Worm (Caenorhabditis elegans) whole organism, L2 larva: Measurements from ENCODE around the gene snx-17.
A peak's percentile ranks its signal among the peaks of the same experiment; 100 is the strongest.

Source experiments
- C34F6.9 ChIP-seq: fragments of 150-350 bp; optimal IDR thresholded peaks from 2 replicates; lab custom pipeline; 2014; ENCODE audit warnings: missing biosample characterization, missing genetic modification characterization
- F13H6.1 ChIP-seq: sonication (generic microtip); optimal IDR thresholded peaks from 2 replicates; lab custom pipeline; 2016; ENCODE audit warnings: missing genetic modification characterization, missing compliant biosample characterization
- R02D3.7 ChIP-seq: fragments of 150-350 bp; optimal IDR thresholded peaks from 2 replicates; lab custom pipeline; 2014; ENCODE audit warnings: missing biosample characterization, missing genetic modification characterization
- ZK546.5 ChIP-seq: sonication (generic microtip); optimal IDR thresholded peaks from 2 replicates; lab custom pipeline; 2017; ENCODE audit warnings: missing biosample characterization, missing genetic modification characterization
- alr-1 ChIP-seq: fragments of 150-350 bp; optimal IDR thresholded peaks from 2 replicates; lab custom pipeline; 2014; ENCODE audit warnings: missing biosample characterization, missing genetic modification characterization
- aly-2 ChIP-seq: fragments of 150-350 bp; optimal IDR thresholded peaks from 2 replicates; lab custom pipeline; 2014; ENCODE audit warnings: missing biosample characterization, missing genetic modification characterization
- blmp-1 ChIP-seq: sonication (generic microtip); optimal IDR thresholded peaks from 2 replicates; lab custom pipeline; 2017; ENCODE audit warnings: missing genetic modification characterization, mild to moderate bottlenecking, missing compliant biosample characterization, antibody characterized with exemption, moderate library complexity; ENCODE audit not compliant: insufficient read depth
- ceh-16 ChIP-seq: fragments of 150-350 bp; optimal IDR thresholded peaks from 2 replicates; lab custom pipeline; 2014; ENCODE audit warnings: missing biosample characterization, missing genetic modification characterization
- ceh-82 ChIP-seq: fragments of 150-350 bp; optimal IDR thresholded peaks from 2 replicates; lab custom pipeline; 2014; ENCODE audit warnings: missing biosample characterization, missing genetic modification characterization
- crh-2 ChIP-seq: sonication (generic microtip); optimal IDR thresholded peaks from 2 replicates; lab custom pipeline; 2017; ENCODE audit warnings: missing biosample characterization, missing genetic modification characterization
- dmd-4 ChIP-seq: sonication (generic microtip); optimal IDR thresholded peaks from 2 replicates; lab custom pipeline; 2017; ENCODE audit warnings: missing biosample characterization, missing genetic modification characterization
- elt-3 ChIP-seq: sonication (generic microtip); optimal IDR thresholded peaks from 2 replicates; lab custom pipeline; 2017; ENCODE audit warnings: missing biosample characterization, missing genetic modification characterization
- fos-1 ChIP-seq: fragments of 150-350 bp; optimal IDR thresholded peaks from 2 replicates; lab custom pipeline; 2014; ENCODE audit warnings: missing biosample characterization, missing genetic modification characterization
- lin-11 ChIP-seq: fragments of 150-350 bp; sonication (generic microtip); optimal IDR thresholded peaks from 2 replicates; lab custom pipeline; 2014; ENCODE audit warnings: missing biosample characterization, missing genetic modification characterization, inconsistent platforms, mixed read lengths
- lin-13 ChIP-seq: fragments of 150-350 bp; optimal IDR thresholded peaks from 2 replicates; lab custom pipeline; 2014; ENCODE audit warnings: missing biosample characterization, missing genetic modification reagents, missing genetic modification characterization
- lsy-2 ChIP-seq, 2 experiments: fragments of 150-350 bp in 1 of 2; sonication (generic microtip) in 1 of 2; optimal IDR thresholded peaks; 2 replicates each; lab custom pipeline; 2014 to 2017; ENCODE audit warnings: missing biosample characterization in 2 of 2, missing genetic modification characterization in 2 of 2
- mab-5 ChIP-seq: fragments of 150-350 bp; optimal IDR thresholded peaks from 2 replicates; lab custom pipeline; 2014; ENCODE audit warnings: missing biosample characterization, missing genetic modification characterization
- nhr-10 ChIP-seq: sonication (generic microtip); optimal IDR thresholded peaks from 2 replicates; lab custom pipeline; 2017; ENCODE audit warnings: missing biosample characterization, missing genetic modification characterization
- nhr-11 ChIP-seq: fragments of 150-350 bp; optimal IDR thresholded peaks from 2 replicates; lab custom pipeline; 2014; ENCODE audit warnings: missing biosample characterization, missing genetic modification characterization
- nhr-12 ChIP-seq: fragments of 150-350 bp; optimal IDR thresholded peaks from 2 replicates; lab custom pipeline; 2014; ENCODE audit warnings: missing biosample characterization, missing genetic modification characterization
- nhr-129 ChIP-seq: fragments of 150-350 bp; optimal IDR thresholded peaks from 2 replicates; lab custom pipeline; 2014; ENCODE audit warnings: missing biosample characterization, missing genetic modification characterization
- nhr-21 ChIP-seq: fragments of 150-350 bp; optimal IDR thresholded peaks from 2 replicates; lab custom pipeline; 2014; ENCODE audit warnings: missing biosample characterization, missing genetic modification characterization
- nhr-23 ChIP-seq: fragments of 150-350 bp; optimal IDR thresholded peaks from 2 replicates; lab custom pipeline; 2014; ENCODE audit warnings: missing biosample characterization, missing genetic modification reagents, missing genetic modification characterization
- nhr-237 ChIP-seq: fragments of 150-350 bp; optimal IDR thresholded peaks from 2 replicates; lab custom pipeline; 2014; ENCODE audit warnings: missing biosample characterization, missing genetic modification characterization
- nhr-25 ChIP-seq: fragments of 150-350 bp; sonication (generic microtip); optimal IDR thresholded peaks from 3 replicates; lab custom pipeline; 2014; ENCODE audit warnings: missing biosample characterization, missing genetic modification characterization
- nhr-77 ChIP-seq: fragments of 150-350 bp; optimal IDR thresholded peaks from 2 replicates; lab custom pipeline; 2014; ENCODE audit warnings: missing biosample characterization, missing genetic modification characterization
- skn-1 ChIP-seq: sonication (generic microtip); optimal IDR thresholded peaks from 2 replicates; lab custom pipeline; 2017; ENCODE audit warnings: missing biosample characterization, missing genetic modification characterization
- snpc-4 ChIP-seq: fragments of 150-350 bp; optimal IDR thresholded peaks from 2 replicates; lab custom pipeline; 2014; ENCODE audit warnings: missing biosample characterization, missing genetic modification characterization
- unc-39 ChIP-seq: fragments of 150-350 bp; optimal IDR thresholded peaks from 2 replicates; lab custom pipeline; 2014; ENCODE audit warnings: missing biosample characterization, missing genetic modification characterization
- ztf-1 ChIP-seq: fragments of 200-800 bp; sonication (Bioruptor generic); conservative IDR thresholded peaks from 2 replicates; pipeline ENCODE4 v1.3.6; 2022; ENCODE audit warnings: missing genetic modification characterization, missing compliant biosample characterization

The snx-17 gene

ce11 chrX:13157112-13157768, 35.1 kb upstream of the snx-17 start:
- no peak for TF ChIP-seq ceh-16 (tag; lab: Kevin White, UChicago)
- peak; percentile 46 for TF ChIP-seq nhr-129
- peak; percentile 5 for TF ChIP-seq nhr-25

ce11 chrX:13155730-13156129, 33.6 kb upstream of the snx-17 start:
- no peak for TF ChIP-seq blmp-1 (tag; lab: Kevin White, UChicago)
- no peak for TF ChIP-seq nhr-23 (tag; lab: Kevin White, UChicago)
- no peak for TF ChIP-seq ceh-16 (tag; lab: Kevin White, UChicago)
- TF ChIP-seq elt-3 (tag; lab: Kevin White, UChicago) = no peak
- TF ChIP-seq dmd-4 (tag; lab: Kevin White, UChicago) = no peak
- no peak for TF ChIP-seq ZK546.5 (tag; lab: Kevin White, UChicago)

ce11 chrX:13154514-13154913, 32.4 kb upstream of the snx-17 start:
- TF ChIP-seq snpc-4 (tag; lab: Kevin White, UChicago) (no peak), alr-1 (tag; lab: Kevin White, UChicago) (no peak), nhr-11 (tag; lab: Kevin White, UChicago) (no peak), fos-1 (tag; lab: Kevin White, UChicago) (no peak), nhr-12 (tag; lab: Kevin White, UChicago) (no peak), lin-11 (no peak), nhr-77 (tag; lab: Kevin White, UChicago) (no peak), nhr-10 (tag; lab: Kevin White, UChicago) (no peak)

ce11 chrX:13147105-13147504, 25.0 kb upstream of the snx-17 start:
- TF ChIP-seq dmd-4 (tag; lab: Kevin White, UChicago) (no peak), ZK546.5 (tag; lab: Kevin White, UChicago) (no peak), skn-1 (no peak), ceh-16 (tag; lab: Kevin White, UChicago) (no peak), lin-11 (peak; percentile 34), nhr-25 (peak; percentile 60), F13H6.1 (tag; lab: Kevin White, UChicago) (peak; percentile 3), ztf-1 (GFP tag; lab: Robert Waterston, UW) (no peak), C34F6.9 (peak; percentile 23), nhr-21 (tag; lab: Kevin White, UChicago) (peak; percentile 3), blmp-1 (tag; lab: Kevin White, UChicago) (no peak), lin-13 (GFP tag; lab: Kevin White, UChicago) (no peak), R02D3.7 (no peak), fos-1 (tag; lab: Kevin White, UChicago) (no peak), alr-1 (tag; lab: Kevin White, UChicago) (no peak), elt-3 (tag; lab: Kevin White, UChicago) (no peak), lsy-2 (tag; optimal IDR thresholded peaks at IDR 0.05; lab: Kevin White, UChicago) (peak in 1 of 2 experiments; percentile 1), nhr-237 (tag; lab: Kevin White, UChicago) (no peak), nhr-129 (peak; percentile 73), mab-5 (no peak), crh-2 (tag; lab: Kevin White, UChicago) (peak; percentile 24), unc-39 (no peak), aly-2 (tag; lab: Kevin White, UChicago) (no peak), ceh-82 (tag; lab: Kevin White, UChicago) (no peak)

ce11 chrX:13145988-13146873, 24.1 kb upstream of the snx-17 start:
- TF ChIP-seq nhr-77 (tag; lab: Kevin White, UChicago) (no peak), blmp-1 (tag; lab: Kevin White, UChicago) (peak; percentile 93), nhr-25 (peak; percentile 20), skn-1 (no peak)
